Fruit fly (Drosophila melanogaster): ENCODE data around the gene CG1316.

Gene CG1316

dm6 chr3L:4262384-4262783, 21.3 kb upstream of the CG1316 start, which contains the start of the genes CG11586 and VhaM9.7-a (continued):
- TF ChIP-seq slou (GFP tag; optimal IDR thresholded peaks at IDR 0.05) (peak; percentile 20), Doc3 (GFP tag; IDR thresholded peaks at IDR 0.05; ENCODE audit: partially characterized antibody) (peak; percentile 73; the same call in 2 of the 3 replicates), bab2 (GFP tag; optimal IDR thresholded peaks at IDR 0.05) (no peak), Doc2 (GFP tag; IDR thresholded peaks at IDR 0.05) (no peak), Dfd (GFP tag; optimal IDR thresholded peaks at IDR 0.05) (no peak), CG9932 (GFP tag; IDR thresholded peaks at IDR 0.05) (no peak), CG1603 (tag; optimal IDR thresholded peaks at IDR 0.05) (peak; percentile 18), p53 (GFP tag; optimal IDR thresholded peaks at IDR 0.05) (no peak), NC2β (GFP tag; optimal IDR thresholded peaks at IDR 0.05) (no peak), crp (GFP tag; optimal IDR thresholded peaks at IDR 0.05) (no peak), gfzf (GFP tag; optimal IDR thresholded peaks at IDR 0.05) (peak; percentile 56), lola (GFP tag; optimal IDR thresholded peaks at IDR 0.05) (peak in 1 of 3 experiments; percentile 11), CG6791 (GFP tag; IDR thresholded peaks at IDR 0.05; ENCODE audit: partially characterized antibody) (no peak), klu (GFP tag; IDR thresholded peaks at IDR 0.05) (no peak), Max (GFP tag; optimal IDR thresholded peaks at IDR 0.05) (peak; percentile 25), CTCF (GFP tag; optimal IDR thresholded peaks at IDR 0.05) (peak; percentile 41), CG3407 (GFP tag; optimal IDR thresholded peaks at IDR 0.05) (no peak), CG10274 (GFP tag; optimal IDR thresholded peaks at IDR 0.05) (no peak), sqz (GFP tag; optimal IDR thresholded peaks at IDR 0.05) (peak; percentile 43), gsb (GFP tag; IDR thresholded peaks at IDR 0.05) (no peak), inv (GFP tag; IDR thresholded peaks at IDR 0.05; ENCODE audit: partially characterized antibody) (peak; percentile 35; the same call in 1 of the 2 replicates), E2f1 (GFP tag; IDR thresholded peaks at IDR 0.05) (no peak), sna (GFP tag; IDR thresholded peaks at IDR 0.05; ENCODE audit: partially characterized antibody) (peak; percentile 68), jumu (GFP tag; optimal IDR thresholded peaks at IDR 0.05) (no peak), CG17612 (GFP tag; IDR thresholded peaks at IDR 0.05) (no peak), Ets97D (GFP tag; optimal IDR thresholded peaks at IDR 0.05) (peak; percentile 86), CG10462 (GFP tag; optimal IDR thresholded peaks at IDR 0.05) (peak; percentile 31), HmgD (GFP tag; optimal IDR thresholded peaks at IDR 0.05) (no peak), CG8924 (tag; optimal IDR thresholded peaks at IDR 0.05) (peak; percentile 16), CG4328 (GFP tag; optimal IDR thresholded peaks at IDR 0.05) (no peak), disco-r (GFP tag; optimal IDR thresholded peaks at IDR 0.05) (no peak), CG6813 (GFP tag; optimal IDR thresholded peaks at IDR 0.05) (no peak), CkIIα-i1 (GFP tag; IDR thresholded peaks at IDR 0.05) (no peak), bbx (GFP tag; IDR thresholded peaks at IDR 0.05; ENCODE audit: partially characterized antibody) (0 out of 2 replicates have a peak, but pooled peaks have one; percentile 9), CG12659 (GFP tag; optimal IDR thresholded peaks at IDR 0.05) (peak; percentile 68), CG14965 (GFP tag; optimal IDR thresholded peaks at IDR 0.05; ENCODE audit: borderline replicate concordance) (no peak), CG10431 (GFP tag; optimal IDR thresholded peaks at IDR 0.05) (peak; percentile 4), fd64A (GFP tag; optimal IDR thresholded peaks at IDR 0.05) (no peak), CG18262 (tag; optimal IDR thresholded peaks at IDR 0.05) (peak; percentile 11), pan (optimal IDR thresholded peaks at IDR 0.05) (no peak), pan (GFP tag; optimal IDR thresholded peaks at IDR 0.05 in 1 of 2, IDR thresholded peaks at IDR 0.05 in 1 of 2) (no peak), gro (GFP tag; optimal IDR thresholded peaks at IDR 0.05) (no peak), CG1647 (GFP tag; optimal IDR thresholded peaks at IDR 0.05) (no peak), tin (GFP tag; optimal IDR thresholded peaks at IDR 0.05) (peak; percentile 26), CG8765 (GFP tag; IDR thresholded peaks at IDR 0.05) (no peak), CG34376 (GFP tag; optimal IDR thresholded peaks at IDR 0.05) (peak; percentile 31), CG14441 (GFP tag; IDR thresholded peaks at IDR 0.05) (no peak), sisA (GFP tag; IDR thresholded peaks at IDR 0.05) (no peak), Blimp-1 (GFP tag; optimal IDR thresholded peaks at IDR 0.05) (peak; percentile 24), CG16813 (GFP tag; IDR thresholded peaks at IDR 0.05; ENCODE audit: partially characterized antibody) (peak; percentile 55), Dp (GFP tag; optimal IDR thresholded peaks at IDR 0.05) (peak; percentile 50)
